Worm (Caenorhabditis elegans): Measurements from ENCODE around the gene C29H12.2.

DNA sequence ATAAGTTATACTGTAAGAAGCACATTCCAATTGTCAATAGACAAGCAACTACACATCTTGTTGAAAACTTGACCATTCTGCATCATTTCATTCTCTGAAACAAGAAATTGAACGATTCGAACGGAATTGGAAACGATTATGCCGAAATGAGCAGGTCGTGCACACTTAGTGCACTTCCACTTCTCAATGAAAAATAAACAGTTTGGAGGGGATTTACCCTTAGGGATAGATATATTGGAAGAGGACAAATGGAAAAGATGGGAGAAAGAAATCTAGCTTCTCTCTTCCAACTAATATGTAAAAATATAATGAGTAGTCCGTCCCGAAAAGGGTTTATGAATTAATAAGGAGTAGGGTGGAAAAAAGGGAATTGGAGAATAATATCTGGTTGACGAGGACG lies 45.5 kb downstream of the C29H12.2 start, which contains the start of gene hst-3.1:
- TF ChIP-seq tbx-11 (GFP tag; IDR thresholded peaks at IDR 0.05) (no peak), ama-1 (optimal IDR thresholded peaks at IDR 0.05) (no peak), scrt-1 (GFP tag; IDR thresholded peaks at IDR 0.05) (no peak), hmbx-1 (tag; optimal IDR thresholded peaks at IDR 0.05) (no peak)
